Fruit fly (Drosophila melanogaster) whole organism, embryonic: ENCODE data around the gene Rad60.

ENCODE experiments used
- CG10654 ChIP-seq: fragments of 200-800 bp; sonication (Bioruptor generic); optimal IDR thresholded peaks from 2 replicates; lab custom pipeline; 2016; ENCODE audit warnings: missing biosample characterization, missing genetic modification characterization
- CG11504 ChIP-seq: fragments of 200-800 bp; sonication (Bioruptor generic); optimal IDR thresholded peaks from 3 replicates; lab custom pipeline; 2019; ENCODE audit warnings: missing biosample characterization, mild to moderate bottlenecking, missing genetic modification characterization, moderate library complexity
- CG11696 ChIP-seq: fragments of 200-800 bp; sonication (Bioruptor generic); IDR thresholded peaks from 2 replicates; pipeline ENCODE4 v1.3.6; 2022; ENCODE audit warnings: missing biosample characterization, missing genetic modification characterization
- CG11723 ChIP-seq: fragments of 200-800 bp; sonication (Bioruptor generic); optimal IDR thresholded peaks from 2 replicates; lab custom pipeline; 2017; ENCODE audit warnings: missing biosample characterization, mild to moderate bottlenecking, missing genetic modification characterization
- CG12299 ChIP-seq: fragments of 200-800 bp; sonication (Bioruptor generic); optimal IDR thresholded peaks from 2 replicates; lab custom pipeline; 2018; ENCODE audit warnings: missing biosample characterization, mild to moderate bottlenecking, missing genetic modification characterization
- CG1233 ChIP-seq: fragments of 200-800 bp; sonication (Bioruptor generic); optimal IDR thresholded peaks from 4 replicates; lab custom pipeline; 2018; ENCODE audit warnings: missing biosample characterization, mild to moderate bottlenecking, missing genetic modification characterization
- CG15269 ChIP-seq: fragments of 200-800 bp; sonication (Bioruptor generic); optimal IDR thresholded peaks from 2 replicates; lab custom pipeline; 2018; ENCODE audit warnings: missing biosample characterization, mild to moderate bottlenecking, missing genetic modification characterization, moderate library complexity
- CG15514 ChIP-seq: fragments of 200-800 bp; sonication (Bioruptor generic); optimal IDR thresholded peaks from 3 replicates; lab custom pipeline; 2017; ENCODE audit warnings: missing biosample characterization, missing genetic modification characterization, mild to moderate bottlenecking, moderate library complexity, missing genetic modification reagents
- CG2116 ChIP-seq: fragments of 200-800 bp; sonication (Bioruptor generic); optimal IDR thresholded peaks from 3 replicates; lab custom pipeline; 2018; ENCODE audit warnings: missing biosample characterization, mild to moderate bottlenecking, missing genetic modification characterization
- CG2129 ChIP-seq: fragments of 200-800 bp; sonication (Bioruptor generic); IDR thresholded peaks from 2 replicates; pipeline ENCODE4 v1.3.6; 2022; ENCODE audit warnings: missing biosample characterization, missing genetic modification characterization; ENCODE audit not compliant: partially characterized antibody
- CG2678 ChIP-seq: fragments of 200-800 bp; sonication (Bioruptor generic); optimal IDR thresholded peaks from 3 replicates; lab custom pipeline; 2019; ENCODE audit warnings: missing biosample characterization, mild to moderate bottlenecking, missing genetic modification characterization, moderate library complexity
- CG30020 ChIP-seq: fragments of 200-800 bp; optimal IDR thresholded peaks from 2 replicates; lab custom pipeline; 2019; ENCODE audit warnings: missing biosample characterization, mild to moderate bottlenecking, missing genetic modification characterization, moderate library complexity
- CG3163 ChIP-seq: fragments of 200-800 bp; sonication (Bioruptor generic); optimal IDR thresholded peaks from 3 replicates; lab custom pipeline; 2016; ENCODE audit warnings: missing biosample characterization, missing genetic modification characterization
- CG34224 ChIP-seq: fragments of 200-800 bp; sonication (Bioruptor generic); IDR thresholded peaks from 3 replicates; pipeline ENCODE4 v1.3.6; 2022; ENCODE audit warnings: missing biosample characterization, missing genetic modification characterization; ENCODE audit not compliant: partially characterized antibody
- CG5953 ChIP-seq: fragments of 200-800 bp; sonication (Bioruptor generic); IDR thresholded peaks from 2 replicates; pipeline ENCODE4 v1.3.6; 2022; ENCODE audit warnings: missing biosample characterization, missing genetic modification characterization
- CG6272 ChIP-seq: fragments of 200-800 bp; sonication (Bioruptor generic); IDR thresholded peaks from 2 replicates; pipeline ENCODE4 v1.3.6; 2022; ENCODE audit warnings: missing biosample characterization, missing genetic modification characterization
- CG6689 ChIP-seq: fragments of 200-800 bp; sonication (Bioruptor generic); IDR thresholded peaks from 2 replicates; pipeline ENCODE4 v1.3.6; 2022; ENCODE audit warnings: missing biosample characterization, missing genetic modification characterization
- CG8089 ChIP-seq: fragments of 200-800 bp; sonication (Bioruptor generic); optimal IDR thresholded peaks from 3 replicates; lab custom pipeline; 2016; ENCODE audit warnings: missing biosample characterization, missing genetic modification characterization
- CG8924 ChIP-seq: fragments of 200-800 bp; optimal IDR thresholded peaks from 3 replicates; lab custom pipeline; 2019; ENCODE audit warnings: missing biosample characterization, mild to moderate bottlenecking, missing genetic modification characterization, moderate library complexity
- CG9437 ChIP-seq: fragments of 200-800 bp; sonication (Bioruptor generic); optimal IDR thresholded peaks from 2 replicates; lab custom pipeline; 2018; ENCODE audit warnings: missing biosample characterization, mild to moderate bottlenecking, missing genetic modification characterization
- CTCF ChIP-seq: fragments of 200-800 bp; sonication (Bioruptor generic); optimal IDR thresholded peaks from 2 replicates; lab custom pipeline; 2017; ENCODE audit warnings: missing biosample characterization, mild to moderate bottlenecking, missing genetic modification characterization, moderate library complexity
- D19A ChIP-seq: fragments of 200-800 bp; optimal IDR thresholded peaks from 3 replicates; lab custom pipeline; 2019; ENCODE audit warnings: missing biosample characterization, mild to moderate bottlenecking, missing genetic modification characterization, moderate library complexity
- D19B ChIP-seq: fragments of 200-800 bp; sonication (Bioruptor generic); optimal IDR thresholded peaks from 2 replicates; lab custom pipeline; 2017; ENCODE audit warnings: missing biosample characterization, mild to moderate bottlenecking, missing genetic modification characterization
- Dek ChIP-seq: fragments of 200-800 bp; sonication (Bioruptor generic); optimal IDR thresholded peaks from 3 replicates; lab custom pipeline; 2019; ENCODE audit warnings: missing biosample characterization, mild to moderate bottlenecking, missing genetic modification characterization, moderate library complexity
- Ets97D ChIP-seq: fragments of 200-800 bp; sonication (Bioruptor generic); optimal IDR thresholded peaks from 3 replicates; lab custom pipeline; 2016; ENCODE audit warnings: missing biosample characterization, missing genetic modification characterization
- Lhr ChIP-seq: fragments of 200-800 bp; sonication (Bioruptor generic); optimal IDR thresholded peaks from 3 replicates; lab custom pipeline; 2017; ENCODE audit warnings: mild to moderate bottlenecking, missing biosample characterization, missing genetic modification reagents, missing genetic modification characterization
- MBD-R2 ChIP-seq: fragments of 200-800 bp; sonication (Bioruptor generic); IDR thresholded peaks from 2 replicates; pipeline ENCODE4 v1.3.6; 2022; ENCODE audit warnings: missing biosample characterization, missing genetic modification characterization
- MTF-1 ChIP-seq: fragments of 200-800 bp; sonication (Bioruptor generic); optimal IDR thresholded peaks from 2 replicates; lab custom pipeline; 2018; ENCODE audit warnings: missing biosample characterization, mild to moderate bottlenecking, missing genetic modification characterization, borderline replicate concordance
- Mes4 ChIP-seq: fragments of 200-800 bp; sonication (Bioruptor generic); optimal IDR thresholded peaks from 2 replicates; lab custom pipeline; 2016; ENCODE audit warnings: missing biosample characterization, missing genetic modification characterization
- NFAT ChIP-seq: fragments of 200-800 bp; sonication (Bioruptor generic); IDR thresholded peaks from 2 replicates; pipeline ENCODE4 v1.3.6; 2022; ENCODE audit warnings: missing biosample characterization, missing genetic modification characterization
- Nf-YC ChIP-seq: fragments of 200-800 bp; optimal IDR thresholded peaks from 3 replicates; lab custom pipeline; 2019; ENCODE audit warnings: missing biosample characterization, mild to moderate bottlenecking, missing genetic modification characterization, moderate library complexity
- Sox102F ChIP-seq: fragments of 200-800 bp; sonication (Bioruptor generic); optimal IDR thresholded peaks from 2 replicates; lab custom pipeline; 2018; ENCODE audit warnings: missing biosample characterization, mild to moderate bottlenecking, missing genetic modification characterization, moderate library complexity
- abd-A ChIP-seq: fragments of 200-800 bp; sonication (Bioruptor generic); optimal IDR thresholded peaks from 3 replicates; lab custom pipeline; 2019; ENCODE audit warnings: missing biosample characterization, mild to moderate bottlenecking, missing genetic modification characterization, moderate library complexity
- bcd ChIP-seq: fragments of 200-800 bp; sonication (Bioruptor generic); optimal IDR thresholded peaks from 2 replicates; lab custom pipeline; 2017; ENCODE audit warnings: missing biosample characterization, mild to moderate bottlenecking, missing genetic modification characterization
- caup ChIP-seq: fragments of 200-800 bp; sonication (Bioruptor generic); optimal IDR thresholded peaks from 3 replicates; lab custom pipeline; 2017; ENCODE audit warnings: missing biosample characterization, mild to moderate bottlenecking, missing genetic modification characterization, moderate library complexity; ENCODE audit not compliant: severe bottlenecking
- crp ChIP-seq, 2 experiments: fragments of 200-800 bp; sonication (Bioruptor generic); optimal IDR thresholded peaks; 2 replicates in 1 of 2; 3 replicates in 1 of 2; lab custom pipeline; 2017; ENCODE audit warnings: missing biosample characterization in 2 of 2, missing genetic modification characterization in 2 of 2, mild to moderate bottlenecking in 1 of 2, moderate library complexity in 1 of 2
- da ChIP-seq: fragments of 200-800 bp; sonication (Bioruptor generic); optimal IDR thresholded peaks from 2 replicates; lab custom pipeline; 2016; ENCODE audit warnings: missing biosample characterization, missing genetic modification characterization
- dimm ChIP-seq: fragments of 200-800 bp; sonication (Bioruptor generic); IDR thresholded peaks from 2 replicates; pipeline ENCODE4 v1.3.6; 2022; ENCODE audit warnings: missing biosample characterization, missing genetic modification characterization
- disco-r ChIP-seq: fragments of 200-800 bp; sonication (Bioruptor generic); optimal IDR thresholded peaks from 2 replicates; lab custom pipeline; 2016; ENCODE audit warnings: missing biosample characterization, missing genetic modification characterization
- fd102C ChIP-seq: fragments of 200-800 bp; sonication (Bioruptor generic); optimal IDR thresholded peaks from 2 replicates; lab custom pipeline; 2018; ENCODE audit warnings: missing biosample characterization, mild to moderate bottlenecking, missing genetic modification characterization, moderate library complexity
- fd96Cb ChIP-seq: fragments of 200-800 bp; sonication (Bioruptor generic); optimal IDR thresholded peaks from 2 replicates; lab custom pipeline; 2018; ENCODE audit warnings: missing biosample characterization, mild to moderate bottlenecking, missing genetic modification characterization, moderate library complexity
- grn ChIP-seq: fragments of 200-800 bp; sonication (Bioruptor generic); optimal IDR thresholded peaks from 3 replicates; lab custom pipeline; 2017; ENCODE audit warnings: missing biosample characterization, missing genetic modification characterization
- h ChIP-seq: fragments of >200 bp; optimal IDR thresholded peaks from 2 replicates; lab custom pipeline; 2017
- nom ChIP-seq: fragments of 200-800 bp; sonication (Bioruptor generic); optimal IDR thresholded peaks from 2 replicates; lab custom pipeline; 2017; ENCODE audit warnings: missing biosample characterization, missing genetic modification characterization, mild to moderate bottlenecking, moderate library complexity, missing genetic modification reagents
- oc ChIP-seq: fragments of 200-800 bp; sonication (Bioruptor generic); optimal IDR thresholded peaks from 2 replicates; lab custom pipeline; 2018; ENCODE audit warnings: missing biosample characterization, mild to moderate bottlenecking, missing genetic modification characterization, moderate library complexity
- pum ChIP-seq: fragments of 200-800 bp; sonication (Bioruptor generic); optimal IDR thresholded peaks from 2 replicates; lab custom pipeline; 2016; ENCODE audit warnings: missing biosample characterization, missing genetic modification characterization
- rib ChIP-seq: fragments of 200-800 bp; sonication (Bioruptor generic); IDR thresholded peaks from 2 replicates; pipeline ENCODE4 v1.3.6; 2022; ENCODE audit warnings: missing biosample characterization, missing genetic modification characterization
- sens-2 ChIP-seq: fragments of 200-800 bp; sonication (Bioruptor generic); IDR thresholded peaks from 2 replicates; pipeline ENCODE4 v1.3.6; 2022; ENCODE audit warnings: missing biosample characterization, missing genetic modification characterization
- trem ChIP-seq: fragments of 200-800 bp; optimal IDR thresholded peaks from 3 replicates; lab custom pipeline; 2019; ENCODE audit warnings: missing biosample characterization, mild to moderate bottlenecking, missing genetic modification characterization, moderate library complexity
- zfh1 ChIP-seq: fragments of 200-800 bp; sonication (Bioruptor generic); IDR thresholded peaks from 3 replicates; pipeline ENCODE4 v1.3.6; 2022; ENCODE audit warnings: missing biosample characterization, missing genetic modification characterization

Rad60 gene

DNA sequence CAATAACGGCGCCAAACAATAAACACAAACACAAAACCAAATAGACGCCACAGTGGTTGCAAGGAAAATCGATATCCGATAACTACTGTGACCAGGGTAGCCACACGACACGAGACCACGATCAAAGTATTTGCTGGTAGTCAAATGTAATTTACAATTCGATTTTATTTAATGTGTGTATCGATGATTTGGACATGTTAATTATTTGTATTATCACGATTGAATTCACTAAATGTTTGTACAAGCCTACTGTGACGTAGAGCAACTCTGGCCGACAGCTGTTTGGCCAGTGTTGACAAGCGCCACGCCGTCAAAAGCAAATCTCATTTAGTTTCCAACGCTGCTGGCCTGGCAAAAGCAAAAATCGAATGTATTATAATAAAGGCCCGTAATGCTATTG, at the start of gene Rad60, which contains the start of gene EloA (continued):
- TF ChIP-seq Lhr (GFP tag; lab: Kevin White, UChicago): peak; percentile 67
- TF ChIP-seq oc (tag; lab: Kevin White, UChicago): peak; percentile 65
- peak; percentile 65 for TF ChIP-seq CG30020 (tag; lab: Kevin White, UChicago)
- TF ChIP-seq CG1233 (GFP tag; lab: Kevin White, UChicago): peak; percentile 46
- peak; percentile 38 for TF ChIP-seq fd96Cb (tag; lab: Kevin White, UChicago)
- TF ChIP-seq CG15514 (GFP tag; lab: Kevin White, UChicago): peak; percentile 80
- peak; percentile 54 for TF ChIP-seq D19A (tag; lab: Kevin White, UChicago)
- no peak for TF ChIP-seq dimm
- TF ChIP-seq sens-2 (GFP tag; lab: Robert Waterston, UW): peak; percentile 49; the same call in 1 of the 2 replicates
- peak; percentile 84 for TF ChIP-seq CG10654 (GFP tag; lab: Kevin White, UChicago)
- peak; percentile 89 for TF ChIP-seq trem (tag; lab: Kevin White, UChicago)
- TF ChIP-seq grn (GFP tag; lab: Kevin White, UChicago): peak; percentile 36
- peak; percentile 51 for TF ChIP-seq da (GFP tag; lab: Kevin White, UChicago)
- TF ChIP-seq MBD-R2 (GFP tag; lab: Robert Waterston, UW): peak; percentile 99
- 0 out of 2 replicates have a peak, but pooled peaks have one; percentile 9 for TF ChIP-seq rib (GFP tag; lab: Robert Waterston, UW)
- peak; percentile 70 for TF ChIP-seq CG8924 (tag; lab: Kevin White, UChicago)
- TF ChIP-seq CG15269 (tag; lab: Kevin White, UChicago): peak; percentile 68
- TF ChIP-seq CG34224 (GFP tag; lab: Robert Waterston, UW): peak; percentile 64
- TF ChIP-seq MTF-1 (GFP tag; lab: Kevin White, UChicago): no peak
- TF ChIP-seq crp (GFP tag; optimal IDR thresholded peaks at IDR 0.05; lab: Kevin White, UChicago): peak; percentile 97 to 98
- peak; percentile 10 for TF ChIP-seq nom (GFP tag; lab: Kevin White, UChicago)
- TF ChIP-seq CG2129: 0 out of 2 replicates have a peak, but pooled peaks have one; percentile 34
- TF ChIP-seq NFAT (GFP tag; lab: Robert Waterston, UW): peak; percentile 70
- no peak for TF ChIP-seq fd102C (GFP tag; lab: Kevin White, UChicago)
- TF ChIP-seq CG2678 (tag; lab: Kevin White, UChicago): peak; percentile 68
- peak; percentile 89 for TF ChIP-seq Ets97D (GFP tag; lab: Kevin White, UChicago)
- peak; percentile 49 for TF ChIP-seq CG12299 (tag; lab: Kevin White, UChicago)
- TF ChIP-seq bcd: peak; percentile 59
- peak; percentile 96 for TF ChIP-seq CG2116 (GFP tag; lab: Kevin White, UChicago)
- no peak for TF ChIP-seq CG11696 (GFP tag; lab: Robert Waterston, UW)
- TF ChIP-seq Mes4 (GFP tag; lab: Kevin White, UChicago): peak; percentile 73
- peak; percentile 63 for TF ChIP-seq disco-r (GFP tag; lab: Kevin White, UChicago)
- peak; percentile 68 for TF ChIP-seq CG6689
- TF ChIP-seq CG6272 (GFP tag; lab: Robert Waterston, UW): peak; percentile 42; the same call in 1 of the 2 replicates
- TF ChIP-seq pum (GFP tag; lab: Kevin White, UChicago): peak; percentile 87
- no peak for TF ChIP-seq h (lab: Kevin White, UChicago)
- no peak for TF ChIP-seq Dek (tag; lab: Kevin White, UChicago)
- peak; percentile 73 for TF ChIP-seq caup (GFP tag; lab: Kevin White, UChicago)
- peak; percentile 75 for TF ChIP-seq Sox102F (GFP tag; lab: Kevin White, UChicago)
- peak; percentile 20 for TF ChIP-seq D19B
- peak; percentile 65 for TF ChIP-seq Nf-YC (tag; lab: Kevin White, UChicago)
- peak; percentile 80 for TF ChIP-seq zfh1
- no peak for TF ChIP-seq CG11504 (tag; lab: Kevin White, UChicago)
- TF ChIP-seq CG5953 (GFP tag; lab: Robert Waterston, UW): 0 out of 2 replicates have a peak, but pooled peaks have one; percentile 37
- TF ChIP-seq CG8089 (GFP tag; lab: Kevin White, UChicago): peak; percentile 80
- TF ChIP-seq CG3163 (GFP tag; lab: Kevin White, UChicago): peak; percentile 58
- TF ChIP-seq CG11723 (GFP tag; lab: Kevin White, UChicago): peak; percentile 53
- peak; percentile 33 for TF ChIP-seq CTCF (GFP tag; lab: Kevin White, UChicago)
- TF ChIP-seq CG9437 (GFP tag; lab: Kevin White, UChicago): peak; percentile 44
- no peak for TF ChIP-seq abd-A (tag; lab: Kevin White, UChicago)
